Worm (Caenorhabditis elegans): ENCODE measurements around the gene C35C5.9.

DNA sequence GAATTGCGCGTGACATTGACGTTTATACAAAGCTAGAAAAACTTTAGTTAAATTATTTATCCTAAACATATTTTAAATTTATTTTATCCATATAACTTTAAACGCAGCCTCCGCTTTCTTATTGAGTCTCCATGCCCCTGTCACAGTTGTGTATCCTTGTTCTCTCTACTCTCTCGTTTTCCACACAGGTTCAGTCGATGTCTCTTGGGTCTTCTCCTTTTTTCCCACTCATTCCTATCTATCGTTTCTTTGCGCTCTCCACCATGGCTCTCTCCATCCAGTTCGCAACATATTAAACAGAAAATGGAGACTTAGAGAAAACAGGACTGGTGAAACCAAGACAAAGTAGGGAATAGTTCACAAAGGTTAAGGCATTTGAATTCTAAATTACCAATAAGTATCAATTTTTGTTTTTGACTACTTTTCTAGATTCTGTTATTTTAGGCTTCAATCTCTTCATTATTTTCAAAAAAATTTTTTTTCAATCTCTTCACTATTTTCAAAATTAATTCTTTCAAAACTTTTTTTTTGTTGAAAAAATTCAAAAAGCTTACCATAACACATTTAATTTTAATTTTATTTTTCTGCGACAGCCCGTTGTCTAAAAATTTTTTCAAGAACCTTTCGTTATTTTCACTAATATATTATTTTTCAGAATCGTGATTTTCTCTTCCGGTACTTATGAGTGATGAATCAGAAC lies 14.2 kb upstream of the C35C5.9 start, which contains the start of gene sdc-2:
- TF ChIP-seq him-1 (tag; optimal IDR thresholded peaks at IDR 0.05) (peak; percentile 44), W03F9.2 (tag; optimal IDR thresholded peaks at IDR 0.05) (no peak)
